Worm (Caenorhabditis elegans) whole organism, midembryonic: ENCODE results near the gene amx-1.

Experiments
- T22C8.4 ChIP-seq: fragments of 200-800 bp; sonication (Bioruptor generic); IDR thresholded peaks from 2 replicates; pipeline ENCODE4 v1.3.6; 2022; ENCODE audit warnings: missing genetic modification characterization, missing compliant biosample characterization
- flt-1 ChIP-seq: fragments of 200-800 bp; sonication (Bioruptor generic); IDR thresholded peaks from 2 replicates; pipeline ENCODE4 v1.3.6; 2022; ENCODE audit warnings: missing genetic modification characterization, missing compliant biosample characterization
- ref-1 ChIP-seq: fragments of 200-800 bp; sonication (Bioruptor generic); conservative IDR thresholded peaks from 2 replicates; pipeline ENCODE4 v1.3.6; 2022; ENCODE audit warnings: missing genetic modification reagents, missing genetic modification characterization, missing compliant biosample characterization
- ztf-23 ChIP-seq: fragments of 200-800 bp; sonication (Bioruptor generic); IDR thresholded peaks from 2 replicates; pipeline ENCODE4 v1.3.6; 2022; ENCODE audit warnings: missing genetic modification reagents, missing genetic modification characterization, missing compliant biosample characterization
- ztf-29 ChIP-seq: fragments of 200-800 bp; sonication (Bioruptor generic); IDR thresholded peaks from 2 replicates; pipeline ENCODE4 v1.3.6; 2022; ENCODE audit warnings: missing genetic modification reagents, missing genetic modification characterization, missing compliant biosample characterization

- no peak for TF ChIP-seq flt-1 (GFP tag; lab: Robert Waterston, UW)
- no peak for TF ChIP-seq ztf-23 (GFP tag; lab: Robert Waterston, UW)
- no peak for TF ChIP-seq T22C8.4 (GFP tag; lab: Robert Waterston, UW)
- no peak for TF ChIP-seq ztf-29 (GFP tag; lab: Robert Waterston, UW)
- no peak for TF ChIP-seq ref-1 (GFP tag; lab: Robert Waterston, UW)
These were observed 9.6 kb downstream of the amx-1 start for ce11 chrIII:3831798-3832197.
